Worm (Caenorhabditis elegans): ENCODE measurements around the gene rsp-8.

- no peak for TF ChIP-seq sox-4 (tag; optimal IDR thresholded peaks at IDR 0.05)
- TF ChIP-seq pha-4 (tag; optimal IDR thresholded peaks at IDR 0.05), result no peak
- no peak for TF ChIP-seq syd-9 (tag; optimal IDR thresholded peaks at IDR 0.05)
- TF ChIP-seq ahr-1 (tag; optimal IDR thresholded peaks at IDR 0.05), result no peak
- no peak for TF ChIP-seq sdc-2 (tag; optimal IDR thresholded peaks at IDR 0.05)
- TF ChIP-seq dmd-4 (tag; optimal IDR thresholded peaks at IDR 0.05; ENCODE audit: borderline replicate concordance), result no peak
- no peak for TF ChIP-seq fkh-10 (GFP tag; optimal IDR thresholded peaks at IDR 0.05)
- no peak for TF ChIP-seq ceh-48 (tag; optimal IDR thresholded peaks at IDR 0.05)
- no peak for TF ChIP-seq rnt-1 (tag; optimal IDR thresholded peaks at IDR 0.05)
These were observed 40.3 kb upstream of the rsp-8 start, which contains the start of gene tbx-38 for ce11 chrIII:11785961-11786360.

Measured in whole organism, late embryonic.